Fruit fly (Drosophila melanogaster): Measurements from ENCODE around the gene CG1958.

CG1958 gene

DNA sequence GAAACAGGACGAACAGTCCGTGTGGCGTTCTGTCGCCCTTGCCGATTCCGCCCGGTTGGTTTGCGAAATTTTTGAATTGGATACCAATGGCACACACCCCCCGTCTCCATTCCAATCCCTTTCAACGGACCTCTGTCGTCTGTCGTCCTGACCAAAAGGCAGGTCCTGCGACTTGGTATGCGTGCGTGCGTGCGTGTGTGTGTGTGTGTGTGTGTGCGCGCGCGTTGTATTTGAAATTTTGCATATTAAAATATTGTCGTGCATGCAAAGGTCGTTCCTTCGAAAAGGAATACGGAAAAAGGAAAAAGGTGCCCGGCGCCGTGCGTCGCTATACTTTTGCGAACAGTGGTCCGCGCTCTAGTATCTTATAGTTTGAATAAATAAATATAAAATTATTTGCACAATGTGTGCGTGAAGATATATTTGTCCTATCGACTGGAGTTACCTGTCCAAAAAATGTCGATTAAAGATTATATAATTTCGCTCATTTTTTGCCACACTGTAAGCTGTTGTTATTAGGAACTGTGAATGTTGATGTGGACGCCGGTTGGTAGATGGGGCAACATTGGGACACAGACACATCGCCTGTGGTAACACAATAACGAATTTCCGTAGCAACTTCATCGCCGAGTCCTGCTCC lies 4.8 kb downstream of the CG1958 start (continued):
- no peak for TF ChIP-seq B-H2 (GFP tag; optimal IDR thresholded peaks at IDR 0.05)
- 0 out of 2 replicates have a peak, but pooled peaks have one; percentile 21 for TF ChIP-seq ttk (GFP tag; IDR thresholded peaks at IDR 0.05)
- no peak for TF ChIP-seq maf-S (GFP tag; optimal IDR thresholded peaks at IDR 0.05)
- TF ChIP-seq CG2712 (tag; optimal IDR thresholded peaks at IDR 0.05), result peak; percentile 24
- no peak for TF ChIP-seq CG16813 (GFP tag; IDR thresholded peaks at IDR 0.05; ENCODE audit: partially characterized antibody)
- TF ChIP-seq row (GFP tag; IDR thresholded peaks at IDR 0.05), result peak; percentile 47; the same call in 1 of the 3 replicates
- TF ChIP-seq CG16863 (GFP tag; optimal IDR thresholded peaks at IDR 0.05), result no peak
- no peak for TF ChIP-seq trem (tag; optimal IDR thresholded peaks at IDR 0.05)
- peak; percentile 64 for TF ChIP-seq sens (GFP tag)
- TF ChIP-seq pzg (GFP tag; optimal IDR thresholded peaks at IDR 0.05), result no peak
- no peak for TF ChIP-seq aop (GFP tag; IDR thresholded peaks at IDR 0.05)
- no peak for TF ChIP-seq Sox100B (GFP tag; optimal IDR thresholded peaks at IDR 0.05)
- peak in 1 of 2 experiments; percentile 7 for TF ChIP-seq Hr51 (GFP tag; optimal IDR thresholded peaks at IDR 0.05)
- TF ChIP-seq dysf (GFP tag; IDR thresholded peaks at IDR 0.05), result 0 out of 3 replicates have a peak, but pooled peaks have one; percentile 45
- no peak for TF ChIP-seq CG13775 (GFP tag; optimal IDR thresholded peaks at IDR 0.05)
- TF ChIP-seq CG9932 (GFP tag; IDR thresholded peaks at IDR 0.05), result no peak
- 0 out of 2 replicates have a peak, but pooled peaks have one; percentile 13 for TF ChIP-seq Rfx (GFP tag; IDR thresholded peaks at IDR 0.05)
- peak; percentile 14 for TF ChIP-seq CG18262 (tag; optimal IDR thresholded peaks at IDR 0.05)
- no peak for TF ChIP-seq Mrtf (GFP tag; IDR thresholded peaks at IDR 0.05)
- TF ChIP-seq NC2β (GFP tag; optimal IDR thresholded peaks at IDR 0.05), result no peak
- no peak for TF ChIP-seq bigmax (GFP tag; optimal IDR thresholded peaks at IDR 0.05)
- TF ChIP-seq ara (GFP tag; IDR thresholded peaks at IDR 0.05), result peak; percentile 18; the same call in 1 of the 2 replicates
- peak; percentile 33 for TF ChIP-seq CG7839 (tag; optimal IDR thresholded peaks at IDR 0.05)
- TF ChIP-seq hkb (optimal IDR thresholded peaks at IDR 0.05), result no peak
- 0 out of 2 replicates have a peak, but pooled peaks have one; percentile 10 for TF ChIP-seq hkb (GFP tag; IDR thresholded peaks at IDR 0.05)
- peak in 1 of 2 experiments; percentile 12 for TF ChIP-seq bsh (GFP tag; optimal IDR thresholded peaks at IDR 0.05)
- peak; percentile 31; the same call in 1 of the 2 replicates for TF ChIP-seq HLH3B (GFP tag; IDR thresholded peaks at IDR 0.05)
- TF ChIP-seq CG11504 (tag; optimal IDR thresholded peaks at IDR 0.05), result peak; percentile 37
- no peak for TF ChIP-seq CG16815 (GFP tag; optimal IDR thresholded peaks at IDR 0.05)
- TF ChIP-seq vvl (GFP tag; IDR thresholded peaks at IDR 0.05), result 0 out of 2 replicates have a peak, but pooled peaks have one; percentile 33
- peak; percentile 26 for TF ChIP-seq dmrt99B (tag; optimal IDR thresholded peaks at IDR 0.05)
- TF ChIP-seq Pdp1 (GFP tag; optimal IDR thresholded peaks at IDR 0.05), result no peak

DNA sequence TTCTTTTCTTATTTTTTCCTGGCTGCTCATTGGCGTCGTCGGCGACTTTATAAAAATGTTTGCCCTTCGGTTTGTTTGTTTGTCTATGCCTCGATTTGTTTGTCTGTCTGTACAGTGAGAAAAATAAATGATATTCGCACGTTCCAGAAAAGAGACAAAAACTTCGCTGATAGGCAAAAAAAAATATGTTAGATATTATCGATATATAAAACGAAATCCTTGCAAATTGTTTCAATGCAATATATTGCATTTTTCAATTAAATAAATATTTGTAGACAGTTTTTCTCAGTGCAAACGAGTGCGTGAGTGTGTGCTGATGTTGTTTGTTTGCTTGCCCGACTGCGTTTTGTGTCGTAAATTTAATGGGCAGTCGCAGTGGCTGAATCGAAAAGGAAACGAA lies 10.3 kb downstream of the CG1958 start:
- peak; percentile 27 for TF ChIP-seq CG3281 (GFP tag; optimal IDR thresholded peaks at IDR 0.05)
- TF ChIP-seq Dbx (GFP tag; IDR thresholded peaks at IDR 0.05), result no peak
- peak; percentile 71 for TF ChIP-seq tin (GFP tag; optimal IDR thresholded peaks at IDR 0.05)
- TF ChIP-seq CG13624 (GFP tag; optimal IDR thresholded peaks at IDR 0.05), result peak; percentile 34
- no peak for TF ChIP-seq Adf1 (GFP tag; IDR thresholded peaks at IDR 0.05)
- TF ChIP-seq en (GFP tag; optimal IDR thresholded peaks at IDR 0.05), result peak; percentile 41
- no peak for TF ChIP-seq CG6272 (GFP tag; IDR thresholded peaks at IDR 0.05)
- no peak for TF ChIP-seq run (tag; optimal IDR thresholded peaks at IDR 0.05)
- peak; percentile 66; the same call in 1 of the 3 replicates for TF ChIP-seq CG34422 (GFP tag; IDR thresholded peaks at IDR 0.05)
- TF ChIP-seq dmrt99B (tag; optimal IDR thresholded peaks at IDR 0.05), result peak; percentile 68
- TF ChIP-seq ab (GFP tag; optimal IDR thresholded peaks at IDR 0.05), result no peak
- peak; percentile 28; the same call in 1 of the 2 replicates for TF ChIP-seq Ada2b (GFP tag; IDR thresholded peaks at IDR 0.05)
- no peak for TF ChIP-seq vfl (GFP tag; optimal IDR thresholded peaks at IDR 0.05)
- TF ChIP-seq CG17359 (tag; optimal IDR thresholded peaks at IDR 0.05), result peak; percentile 68
- no peak for TF ChIP-seq CG9932 (GFP tag; IDR thresholded peaks at IDR 0.05)
- TF ChIP-seq CG13894 (tag; optimal IDR thresholded peaks at IDR 0.05), result no peak
- TF ChIP-seq CG4404 (GFP tag; IDR thresholded peaks at IDR 0.05), result peak; percentile 82
- no peak for TF ChIP-seq CG2889 (GFP tag; IDR thresholded peaks at IDR 0.05)
- TF ChIP-seq lov (optimal IDR thresholded peaks at IDR 0.05), result no peak
- TF ChIP-seq lov (GFP tag; IDR thresholded peaks at IDR 0.05), result peak; percentile 65; the same call in 1 of the 3 replicates
- TF ChIP-seq CG11247 (GFP tag; IDR thresholded peaks at IDR 0.05), result no peak
- no peak for TF ChIP-seq CG2199 (GFP tag; IDR thresholded peaks at IDR 0.05)

Data from whole organism, embryonic.